Fruit fly (Drosophila melanogaster): ENCODE data around the gene geko.

- TF ChIP-seq Sin3A (optimal IDR thresholded peaks at IDR 0.05) (no peak), h (optimal IDR thresholded peaks at IDR 0.05) (no peak), psq (optimal IDR thresholded peaks at IDR 0.05) (no peak), Myc (optimal IDR thresholded peaks at IDR 0.05) (no peak)
Observed at dm6 chr3L:18093875-18094274, 45.3 kb upstream of the geko start.
